Worm (Caenorhabditis elegans) whole organism, L1 larva: ENCODE results near the gene T27C5.10.
"Not testable (repeated sequence)": the region's sequence is repeated elsewhere in the genome, so short reads cannot be mapped to it uniquely, and the experiment has no call there.

Source experiments
- fkh-10 ChIP-seq: sonication (generic microtip); optimal IDR thresholded peaks from 2 replicates; lab custom pipeline; 2017; ENCODE audit warnings: missing biosample characterization, missing genetic modification reagents, missing genetic modification characterization
- hlh-17 ChIP-seq: fragments of 200-800 bp; sonication (Bioruptor generic); optimal IDR thresholded peaks from 2 replicates; lab custom pipeline; 2018; ENCODE audit warnings: missing genetic modification characterization, mild to moderate bottlenecking, missing compliant biosample characterization, moderate library complexity, borderline replicate concordance
- jun-1 ChIP-seq: fragments of 150-350 bp; optimal IDR thresholded peaks from 2 replicates; lab custom pipeline; 2014; ENCODE audit warnings: missing biosample characterization, missing genetic modification reagents, missing genetic modification characterization
- nhr-71 ChIP-seq: sonication (generic microtip); optimal IDR thresholded peaks from 2 replicates; lab custom pipeline; 2016; ENCODE audit warnings: mild to moderate bottlenecking, missing genetic modification characterization, moderate library complexity, missing compliant biosample characterization
- pqm-1 ChIP-seq: sonication (generic microtip); optimal IDR thresholded peaks from 3 replicates; lab custom pipeline; 2017; ENCODE audit warnings: missing biosample characterization, missing genetic modification characterization
- unc-98 ChIP-seq: fragments of 200-800 bp; sonication (Bioruptor generic); IDR thresholded peaks from 2 replicates; pipeline ENCODE4 v1.3.6; 2022; ENCODE audit warnings: missing genetic modification characterization, missing compliant biosample characterization
- zag-1 ChIP-seq: fragments of 150-350 bp; optimal IDR thresholded peaks from 2 replicates; lab custom pipeline; 2014; ENCODE audit warnings: missing biosample characterization, missing genetic modification characterization

ce11 chrV:17456197-17456596, 26.2 kb upstream of the T27C5.10 start, which contains the start of gene srh-203:
- not testable (repeated sequence) for TF ChIP-seq pqm-1 (tag; lab: Kevin White, UChicago); hlh-17 (GFP tag; lab: Kevin White, UChicago); nhr-71; fkh-10; jun-1; unc-98 (GFP tag; lab: Robert Waterston, UW); zag-1 (tag; lab: Kevin White, UChicago)
